Worm (Caenorhabditis elegans) whole organism, young adult: ENCODE results near the gene tsr-1.

ENCODE experiments used
- B0336.3 ChIP-seq: fragments of 200-800 bp; sonication (Bioruptor generic); IDR thresholded peaks from 2 replicates; pipeline ENCODE4 v1.3.6; 2022; ENCODE audit warnings: missing genetic modification characterization, missing compliant biosample characterization
- C17E4.6 ChIP-seq: fragments of 200-800 bp; sonication (Bioruptor generic); IDR thresholded peaks from 2 replicates; pipeline ENCODE4 v1.3.6; 2022; ENCODE audit warnings: missing genetic modification reagents, missing genetic modification characterization, missing compliant biosample characterization
- F10E7.11 ChIP-seq: sonication (generic microtip); optimal IDR thresholded peaks from 2 replicates; lab custom pipeline; 2017; ENCODE audit warnings: mild to moderate bottlenecking, missing genetic modification characterization, moderate library complexity, missing compliant biosample characterization
- F39B2.1 ChIP-seq: fragments of 200-800 bp; sonication (Bioruptor generic); IDR thresholded peaks from 2 replicates; pipeline ENCODE4 v1.3.6; 2022; ENCODE audit warnings: missing genetic modification reagents, missing genetic modification characterization, missing compliant biosample characterization
- F52B5.7 ChIP-seq: sonication (generic microtip); optimal IDR thresholded peaks from 2 replicates; lab custom pipeline; 2016; ENCODE audit warnings: mild to moderate bottlenecking, missing genetic modification characterization, missing compliant biosample characterization
- F57A8.1 ChIP-seq: fragments of 200-800 bp; sonication (Bioruptor generic); optimal IDR thresholded peaks from 2 replicates; lab custom pipeline; 2018; ENCODE audit warnings: mild to moderate bottlenecking, missing genetic modification characterization, moderate library complexity, missing compliant biosample characterization
- F57C9.4 ChIP-seq: sonication (generic microtip); optimal IDR thresholded peaks from 2 replicates; lab custom pipeline; 2017; ENCODE audit warnings: mild to moderate bottlenecking, missing genetic modification characterization, missing compliant biosample characterization
- K11D2.4 ChIP-seq: fragments of 200-800 bp; sonication (Bioruptor generic); IDR thresholded peaks from 2 replicates; pipeline ENCODE4 v1.3.6; 2022; ENCODE audit warnings: missing genetic modification reagents, missing genetic modification characterization, missing compliant biosample characterization
- T07F8.4 ChIP-seq: sonication (generic microtip); optimal IDR thresholded peaks from 2 replicates; lab custom pipeline; 2016; ENCODE audit warnings: mild to moderate bottlenecking, missing genetic modification characterization, moderate library complexity, missing compliant biosample characterization
- Y67H2A.10 ChIP-seq: fragments of 200-800 bp; sonication (Bioruptor generic); conservative IDR thresholded peaks from 2 replicates; pipeline ENCODE4 v1.3.6; 2022; ENCODE audit warnings: missing genetic modification reagents, missing genetic modification characterization, missing compliant biosample characterization
- ZK185.1 ChIP-seq: sonication (generic microtip); optimal IDR thresholded peaks from 2 replicates; lab custom pipeline; 2016; ENCODE audit warnings: mild to moderate bottlenecking, missing genetic modification characterization, missing compliant biosample characterization; ENCODE audit not compliant: poor library complexity, severe bottlenecking
- akir-1 ChIP-seq: fragments of 200-800 bp; sonication (Bioruptor generic); optimal IDR thresholded peaks from 2 replicates; lab custom pipeline; 2018; ENCODE audit warnings: mild to moderate bottlenecking, missing genetic modification characterization, moderate library complexity, missing compliant biosample characterization
- atf-7 ChIP-seq: sonication (generic microtip); optimal IDR thresholded peaks from 2 replicates; lab custom pipeline; 2017; ENCODE audit warnings: mild to moderate bottlenecking, missing genetic modification characterization, missing compliant biosample characterization
- attf-6 ChIP-seq: fragments of 200-800 bp; sonication (Bioruptor generic); IDR thresholded peaks from 2 replicates; pipeline ENCODE4 v1.3.6; 2022; ENCODE audit warnings: missing genetic modification reagents, missing genetic modification characterization, missing compliant biosample characterization
- ccch-3 ChIP-seq: fragments of 200-800 bp; sonication (Bioruptor generic); optimal IDR thresholded peaks from 2 replicates; lab custom pipeline; 2018; ENCODE audit warnings: mild to moderate bottlenecking, missing genetic modification characterization, missing compliant biosample characterization
- cebp-2 ChIP-seq: fragments of 200-800 bp; sonication (Bioruptor generic); IDR thresholded peaks from 2 replicates; pipeline ENCODE4 v1.3.6; 2022; ENCODE audit warnings: missing genetic modification characterization, missing compliant biosample characterization
- ceh-40 ChIP-seq: fragments of 200-800 bp; sonication (Bioruptor generic); IDR thresholded peaks from 2 replicates; pipeline ENCODE4 v1.3.6; 2022; ENCODE audit warnings: missing genetic modification characterization, missing compliant biosample characterization
- egl-44 ChIP-seq: fragments of 200-800 bp; sonication (Bioruptor generic); IDR thresholded peaks from 2 replicates; pipeline ENCODE4 v1.3.6; 2022; ENCODE audit warnings: missing genetic modification reagents, missing genetic modification characterization, missing compliant biosample characterization
- him-1 ChIP-seq: sonication (generic microtip); optimal IDR thresholded peaks from 2 replicates; lab custom pipeline; 2016; ENCODE audit warnings: missing genotype, missing genetic modification reagents, missing genetic modification characterization, missing compliant biosample characterization
- lag-1 ChIP-seq: fragments of 200-800 bp; sonication (Bioruptor generic); IDR thresholded peaks from 2 replicates; pipeline ENCODE4 v1.3.6; 2022; ENCODE audit warnings: missing genetic modification reagents, missing genetic modification characterization, missing compliant biosample characterization
- let-607 ChIP-seq, 2 experiments: fragments of 200-800 bp in 1 of 2; sonication (Bioruptor generic) in 1 of 2; sonication (generic microtip) in 1 of 2; optimal IDR thresholded peaks; 2 replicates each; lab custom pipeline; 2016 to 2018; ENCODE audit warnings: mild to moderate bottlenecking in 2 of 2, missing compliant biosample characterization in 2 of 2, missing genetic modification characterization in 2 of 2, moderate library complexity in 2 of 2, missing genotype in 1 of 2
- lsl-1 ChIP-seq: fragments of 200-800 bp; sonication (Bioruptor generic); optimal IDR thresholded peaks from 2 replicates; lab custom pipeline; 2018; ENCODE audit warnings: mild to moderate bottlenecking, missing genetic modification characterization, moderate library complexity, missing compliant biosample characterization
- madf-10 ChIP-seq: sonication (generic microtip); optimal IDR thresholded peaks from 2 replicates; lab custom pipeline; 2016; ENCODE audit warnings: mild to moderate bottlenecking, missing genetic modification characterization, missing compliant biosample characterization
- madf-6 ChIP-seq: fragments of 200-800 bp; sonication (Bioruptor generic); IDR thresholded peaks from 2 replicates; pipeline ENCODE4 v1.3.6; 2022; ENCODE audit warnings: missing genetic modification reagents, missing genetic modification characterization, missing compliant biosample characterization
- mcd-1 ChIP-seq: fragments of 200-800 bp; sonication (Bioruptor generic); IDR thresholded peaks from 2 replicates; pipeline ENCODE4 v1.3.6; 2022; ENCODE audit warnings: missing genetic modification reagents, missing genetic modification characterization, missing compliant biosample characterization
- mel-28 ChIP-seq: sonication (generic microtip); optimal IDR thresholded peaks from 2 replicates; lab custom pipeline; 2016; ENCODE audit warnings: borderline replicate concordance, mild to moderate bottlenecking, missing genetic modification characterization, missing compliant biosample characterization
- mxl-1 ChIP-seq: sonication (generic microtip); optimal IDR thresholded peaks from 2 replicates; lab custom pipeline; 2016; ENCODE audit warnings: missing genetic modification characterization, missing compliant biosample characterization
- nfya-1 ChIP-seq: sonication (generic microtip); optimal IDR thresholded peaks from 2 replicates; lab custom pipeline; 2017; ENCODE audit warnings: antibody characterized with exemption, missing compliant biosample characterization, missing genetic modification characterization, borderline replicate concordance; ENCODE audit not compliant: insufficient read depth
- nfya-2 ChIP-seq: fragments of 200-800 bp; sonication (Bioruptor generic); IDR thresholded peaks from 2 replicates; pipeline ENCODE4 v1.3.6; 2022; ENCODE audit warnings: missing genetic modification reagents, missing genetic modification characterization, missing compliant biosample characterization
- nhr-120 ChIP-seq: fragments of 200-800 bp; sonication (Bioruptor generic); IDR thresholded peaks from 2 replicates; pipeline ENCODE4 v1.3.6; 2022; ENCODE audit warnings: missing genetic modification characterization, missing compliant biosample characterization
- nhr-179 ChIP-seq: sonication (generic microtip); optimal IDR thresholded peaks from 2 replicates; lab custom pipeline; 2016; ENCODE audit warnings: mild to moderate bottlenecking, missing genetic modification characterization, missing compliant biosample characterization
- pbrm-1 ChIP-seq: fragments of 200-800 bp; sonication (Bioruptor generic); IDR thresholded peaks from 2 replicates; pipeline ENCODE4 v1.3.6; 2022; ENCODE audit warnings: missing genetic modification reagents, missing genetic modification characterization, missing compliant biosample characterization
- rpc-1 ChIP-seq, 2 experiments: fragments of 150-350 bp in 1 of 2; sonication (generic microtip) in 1 of 2; optimal IDR thresholded peaks; 2 replicates each; lab custom pipeline; 2014 to 2018; ENCODE audit warnings: missing biosample characterization in 1 of 2, missing genetic modification characterization in 1 of 2, missing genetic modification reagents in 1 of 2, missing genotype in 1 of 2
- snpc-3.4 ChIP-seq: sonication (generic microtip); optimal IDR thresholded peaks from 2 replicates; lab custom pipeline; 2017; ENCODE audit warnings: missing genetic modification characterization, mild to moderate bottlenecking, missing compliant biosample characterization, antibody characterized with exemption, moderate library complexity, missing genotype, missing genetic modification reagents
- sptf-2 ChIP-seq: fragments of 200-800 bp; sonication (Bioruptor generic); optimal IDR thresholded peaks from 2 replicates; lab custom pipeline; 2018; ENCODE audit warnings: mild to moderate bottlenecking, missing genetic modification characterization, missing compliant biosample characterization
- tbx-9 ChIP-seq: sonication (generic microtip); optimal IDR thresholded peaks from 2 replicates; lab custom pipeline; 2016; ENCODE audit warnings: borderline replicate concordance, missing genetic modification characterization, inconsistent platforms, missing compliant biosample characterization
- unc-130 ChIP-seq: sonication (generic microtip); optimal IDR thresholded peaks from 2 replicates; lab custom pipeline; 2016; ENCODE audit warnings: missing genetic modification reagents, missing genetic modification characterization, missing compliant biosample characterization
- unc-62 ChIP-seq: fragments of 150-350 bp; optimal IDR thresholded peaks from 2 replicates; lab custom pipeline; 2014; ENCODE audit warnings: missing biosample characterization, missing genetic modification reagents, missing genetic modification characterization
- xnd-1 ChIP-seq: sonication (generic microtip); optimal IDR thresholded peaks from 2 replicates; lab custom pipeline; 2016; ENCODE audit warnings: missing genotype, missing genetic modification reagents, missing genetic modification characterization, missing compliant biosample characterization
- ztf-22 ChIP-seq: fragments of 200-800 bp; sonication (Bioruptor generic); optimal IDR thresholded peaks from 2 replicates; lab custom pipeline; 2018; ENCODE audit warnings: mild to moderate bottlenecking, missing genetic modification characterization, moderate library complexity, missing compliant biosample characterization
- ztf-26 ChIP-seq: sonication (generic microtip); optimal IDR thresholded peaks from 2 replicates; lab custom pipeline; 2017; ENCODE audit warnings: missing genetic modification characterization, missing compliant biosample characterization
- ztf-28 ChIP-seq: fragments of 200-800 bp; sonication (Bioruptor generic); IDR thresholded peaks from 2 replicates; pipeline ENCODE4 v1.3.6; 2022; ENCODE audit warnings: missing genetic modification reagents, missing genetic modification characterization, missing compliant biosample characterization
- ztf-6 ChIP-seq: fragments of 200-800 bp; sonication (Bioruptor generic); IDR thresholded peaks from 2 replicates; pipeline ENCODE4 v1.3.6; 2022; ENCODE audit warnings: missing genetic modification reagents, missing genetic modification characterization, missing compliant biosample characterization

tsr-1 gene

ce11 chrII:2450990-2451389 is 22.2 kb downstream of the tsr-1 start (continued):
- TF ChIP-seq snpc-3.4 (tag; lab: Kevin White, UChicago): peak; percentile 82
- TF ChIP-seq F52B5.7 (tag; lab: Kevin White, UChicago): peak; percentile 15
- peak; percentile 82 for TF ChIP-seq Y67H2A.10 (GFP tag; lab: Robert Waterston, UW)
- no peak for TF ChIP-seq rpc-1 (optimal IDR thresholded peaks at IDR 0.05; lab: Kevin White, UChicago)
- no peak for TF ChIP-seq rpc-1 (tag; optimal IDR thresholded peaks at IDR 0.05; lab: Kevin White, UChicago)
- no peak for TF ChIP-seq mxl-1 (tag; lab: Kevin White, UChicago)
- TF ChIP-seq egl-44: no peak
- no peak for TF ChIP-seq T07F8.4 (tag; lab: Kevin White, UChicago)
- TF ChIP-seq ztf-22 (GFP tag; lab: Kevin White, UChicago): no peak
- TF ChIP-seq pbrm-1: peak; percentile 84
- TF ChIP-seq let-607 (tag; optimal IDR thresholded peaks at IDR 0.05; lab: Kevin White, UChicago): no peak
- TF ChIP-seq mcd-1: peak; percentile 88
- peak; percentile 100 for TF ChIP-seq madf-6
- no peak for TF ChIP-seq nfya-2 (GFP tag; lab: Robert Waterston, UW)
- TF ChIP-seq xnd-1 (tag; lab: Kevin White, UChicago): peak; percentile 98
- no peak for TF ChIP-seq F10E7.11 (tag; lab: Kevin White, UChicago)
- no peak for TF ChIP-seq unc-62 (GFP tag; lab: Kevin White, UChicago)
- TF ChIP-seq C17E4.6 (GFP tag; lab: Robert Waterston, UW): peak; percentile 87
- no peak for TF ChIP-seq nhr-179
- TF ChIP-seq lag-1 (GFP tag; lab: Robert Waterston, UW): no peak
- peak; percentile 91 for TF ChIP-seq B0336.3 (GFP tag; lab: Robert Waterston, UW)
- TF ChIP-seq atf-7 (tag; lab: Kevin White, UChicago): no peak
- TF ChIP-seq F39B2.1 (GFP tag; lab: Robert Waterston, UW): 0 out of 2 replicates have a peak, but pooled peaks have one; percentile 27
- 0 out of 2 replicates have a peak, but pooled peaks have one; percentile 39 for TF ChIP-seq ceh-40 (GFP tag; lab: Robert Waterston, UW)
- TF ChIP-seq ZK185.1: no peak
- no peak for TF ChIP-seq cebp-2 (GFP tag; lab: Robert Waterston, UW)
- peak; percentile 87 for TF ChIP-seq unc-130 (GFP tag; lab: Kevin White, UChicago)
- peak; percentile 84 for TF ChIP-seq lsl-1 (GFP tag; lab: Kevin White, UChicago)
- no peak for TF ChIP-seq nhr-120
- TF ChIP-seq him-1 (tag; lab: Kevin White, UChicago): peak; percentile 47
- peak; percentile 24 for TF ChIP-seq madf-10
- no peak for TF ChIP-seq ztf-26
- peak; percentile 82 for TF ChIP-seq attf-6 (GFP tag; lab: Robert Waterston, UW)
- no peak for TF ChIP-seq mel-28 (tag; lab: Kevin White, UChicago)
- no peak for TF ChIP-seq sptf-2
- no peak for TF ChIP-seq F57A8.1 (GFP tag; lab: Kevin White, UChicago)
- TF ChIP-seq tbx-9 (tag; lab: Kevin White, UChicago): no peak
- no peak for TF ChIP-seq ccch-3 (GFP tag; lab: Kevin White, UChicago)
- peak; percentile 96 for TF ChIP-seq ztf-28
- TF ChIP-seq ztf-6 (GFP tag; lab: Robert Waterston, UW): peak; percentile 84; the same call in 1 of the 2 replicates
- TF ChIP-seq F57C9.4: no peak
- TF ChIP-seq akir-1 (GFP tag; lab: Kevin White, UChicago): no peak
- TF ChIP-seq K11D2.4: peak; percentile 73
- no peak for TF ChIP-seq nfya-1 (tag; lab: Kevin White, UChicago)
- TF ChIP-seq, all 124 proteins: peak for 67
